Fruit fly (Drosophila melanogaster): ENCODE measurements around the gene Nelf-A.

The Nelf-A gene

dm6 chr3R:21246492-21247061 lies 23.1 kb downstream of the Nelf-A start, which contains the start of gene ETHR (continued):
- no peak for TF ChIP-seq CG10979 (tag; optimal IDR thresholded peaks at IDR 0.05)
- no peak for TF ChIP-seq ac (GFP tag; optimal IDR thresholded peaks at IDR 0.05)
- TF ChIP-seq CG12299 (tag; optimal IDR thresholded peaks at IDR 0.05) = no peak
- peak; percentile 80 for TF ChIP-seq ftz-f1 (GFP tag; optimal IDR thresholded peaks at IDR 0.05)
- TF ChIP-seq vvl (GFP tag; IDR thresholded peaks at IDR 0.05) = peak; percentile 38
- peak; percentile 62 for TF ChIP-seq gem (tag; optimal IDR thresholded peaks at IDR 0.05)
- TF ChIP-seq Pdp1 (GFP tag; optimal IDR thresholded peaks at IDR 0.05) = peak in 1 of 2 experiments; percentile 100
- TF ChIP-seq gcm2 (GFP tag; optimal IDR thresholded peaks at IDR 0.05) = no peak
- peak; percentile 30 to 44 for TF ChIP-seq dpn (GFP tag; optimal IDR thresholded peaks at IDR 0.05)
- TF ChIP-seq pho (GFP tag; optimal IDR thresholded peaks at IDR 0.05) = peak; percentile 1
- no peak for TF ChIP-seq CG17612 (GFP tag; IDR thresholded peaks at IDR 0.05)
- peak; percentile 30 for TF ChIP-seq CG12104 (GFP tag; optimal IDR thresholded peaks at IDR 0.05)
- TF ChIP-seq NC2α (GFP tag; optimal IDR thresholded peaks at IDR 0.05) = no peak
- peak; percentile 40; the same call in 1 of the 2 replicates for TF ChIP-seq stc (GFP tag; IDR thresholded peaks at IDR 0.05)
- no peak for TF ChIP-seq lbe (GFP tag; optimal IDR thresholded peaks at IDR 0.05)
- no peak for TF ChIP-seq Gug (GFP tag; IDR thresholded peaks at IDR 0.05)
- peak; percentile 87 for TF ChIP-seq Med (GFP tag)
- TF ChIP-seq CG3065 (GFP tag; optimal IDR thresholded peaks at IDR 0.05) = no peak
- no peak for TF ChIP-seq corto (GFP tag; optimal IDR thresholded peaks at IDR 0.05)
- no peak for TF ChIP-seq trem (tag; optimal IDR thresholded peaks at IDR 0.05)
- TF ChIP-seq slp2 (GFP tag; optimal IDR thresholded peaks at IDR 0.05) = no peak
- no peak for TF ChIP-seq zf30C (GFP tag; optimal IDR thresholded peaks at IDR 0.05)
- no peak for TF ChIP-seq bigmax (GFP tag; optimal IDR thresholded peaks at IDR 0.05)
- peak; percentile 37 for TF ChIP-seq gro (GFP tag; optimal IDR thresholded peaks at IDR 0.05)
- peak; percentile 22 for TF ChIP-seq Oli (tag; optimal IDR thresholded peaks at IDR 0.05)
- TF ChIP-seq CG16815 (GFP tag; optimal IDR thresholded peaks at IDR 0.05) = no peak
- TF ChIP-seq CG14050 (GFP tag; IDR thresholded peaks at IDR 0.05) = no peak
- no peak for TF ChIP-seq Dfd (GFP tag; optimal IDR thresholded peaks at IDR 0.05)
- peak; percentile 91 for TF ChIP-seq CG12769 (tag; optimal IDR thresholded peaks at IDR 0.05)
- TF ChIP-seq BEAF-32 (GFP tag; optimal IDR thresholded peaks at IDR 0.05) = peak; percentile 35
- TF ChIP-seq Adf1 (GFP tag; IDR thresholded peaks at IDR 0.05) = peak; percentile 54; the same call in 1 of the 2 replicates
- peak; percentile 30 for TF ChIP-seq NfI (GFP tag; optimal IDR thresholded peaks at IDR 0.05)
- TF ChIP-seq fu2 (GFP tag; optimal IDR thresholded peaks at IDR 0.05) = no peak
- peak; percentile 4 for TF ChIP-seq nau (GFP tag; optimal IDR thresholded peaks at IDR 0.05)
- TF ChIP-seq CG9437 (GFP tag; optimal IDR thresholded peaks at IDR 0.05) = peak; percentile 65
- no peak for TF ChIP-seq tll (GFP tag; optimal IDR thresholded peaks at IDR 0.05)
- TF ChIP-seq sob (GFP tag; IDR thresholded peaks at IDR 0.05) = peak; percentile 48; the same call in 1 of the 2 replicates
- no peak for TF ChIP-seq CG2202 (tag; optimal IDR thresholded peaks at IDR 0.05)
- TF ChIP-seq chm (GFP tag; IDR thresholded peaks at IDR 0.05) = no peak; the same call in 1 of the 2 replicates
- TF ChIP-seq Meics (GFP tag; optimal IDR thresholded peaks at IDR 0.05) = peak; percentile 68
- TF ChIP-seq ato (GFP tag; IDR thresholded peaks at IDR 0.05; ENCODE audit: partially characterized antibody) = no peak
- peak; percentile 6 for TF ChIP-seq bab2 (GFP tag; optimal IDR thresholded peaks at IDR 0.05)
- TF ChIP-seq CG15479 (GFP tag; optimal IDR thresholded peaks at IDR 0.05) = no peak
- peak; percentile 34; the same call in 1 of the 2 replicates for TF ChIP-seq sens-2 (GFP tag; IDR thresholded peaks at IDR 0.05)
- TF ChIP-seq CG10321 (GFP tag; IDR thresholded peaks at IDR 0.05) = 0 out of 2 replicates have a peak, but pooled peaks have one; percentile 19
- TF ChIP-seq mirr (GFP tag; optimal IDR thresholded peaks at IDR 0.05) = peak; percentile 85
- peak; percentile 43; the same call in 2 of the 3 replicates for TF ChIP-seq B-H1 (GFP tag; IDR thresholded peaks at IDR 0.05)
- no peak for TF ChIP-seq fru (optimal IDR thresholded peaks at IDR 0.05)
- TF ChIP-seq Sox100B (GFP tag; optimal IDR thresholded peaks at IDR 0.05) = no peak
- TF ChIP-seq D19B (GFP tag; optimal IDR thresholded peaks at IDR 0.05) = peak; percentile 14
